Worm (Caenorhabditis elegans): ENCODE measurements around the gene vgln-1.
A peak's percentile ranks its signal among the peaks of the same experiment; 100 is the strongest.

The vgln-1 gene

DNA sequence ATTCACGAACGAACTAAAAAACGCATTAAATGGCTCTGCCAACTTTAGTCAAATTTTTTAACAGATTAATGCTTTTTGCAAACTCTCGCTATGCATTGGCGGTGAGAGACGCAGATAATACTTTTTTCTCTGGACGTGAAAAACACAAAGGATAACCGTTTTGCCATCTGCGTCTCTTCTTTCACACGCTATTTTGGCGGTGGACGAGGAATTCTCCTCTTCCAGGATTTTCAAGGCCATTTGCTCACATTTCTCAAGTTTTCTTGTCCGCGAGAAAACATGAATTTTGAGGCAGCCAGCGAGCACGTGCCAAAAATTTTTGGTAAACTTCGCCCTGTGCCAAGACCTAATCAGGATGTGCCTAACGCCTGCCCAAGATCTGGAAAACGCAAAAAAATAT is 40.1 kb upstream of the vgln-1 start:
- TF ChIP-seq unc-62 (GFP tag; optimal IDR thresholded peaks at IDR 0.05) (no peak), lsy-27 (tag; optimal IDR thresholded peaks at IDR 0.05; ENCODE audit: borderline replicate concordance, insufficient read depth) (no peak), K11D2.4 (GFP tag; IDR thresholded peaks at IDR 0.05) (0 out of 2 replicates have a peak, but pooled peaks have one; percentile 31), ceh-27 (GFP tag; optimal IDR thresholded peaks at IDR 0.05) (peak; percentile 60), lin-54 (GFP tag; optimal IDR thresholded peaks at IDR 0.05) (peak; percentile 39), Y79H2A.3 (GFP tag; conservative IDR thresholded peaks at IDR 0.05) (no peak), mcd-1 (GFP tag; IDR thresholded peaks at IDR 0.05) (peak; percentile 58), B0019.2 (GFP tag; conservative IDR thresholded peaks at IDR 0.05) (no peak), ztf-22 (GFP tag; optimal IDR thresholded peaks at IDR 0.05) (no peak), dox-1 (GFP tag; IDR thresholded peaks at IDR 0.05) (peak; percentile 42; the same call in 1 of the 2 replicates), lin-40 (tag; optimal IDR thresholded peaks at IDR 0.05) (no peak), ets-4 (GFP tag; optimal IDR thresholded peaks at IDR 0.05) (no peak), lsl-1 (GFP tag; optimal IDR thresholded peaks at IDR 0.05) (no peak), ztf-26 (tag; optimal IDR thresholded peaks at IDR 0.05) (no peak), zfh-2 (GFP tag; conservative IDR thresholded peaks at IDR 0.05) (0 out of 2 replicates have a peak, but pooled peaks have one; percentile 20), attf-5 (GFP tag; optimal IDR thresholded peaks at IDR 0.05) (peak; percentile 57), pbrm-1 (GFP tag; IDR thresholded peaks at IDR 0.05) (0 out of 2 replicates have a peak, but pooled peaks have one; percentile 9), hrde-1 (tag; optimal IDR thresholded peaks at IDR 0.05; ENCODE audit: borderline replicate concordance) (peak; percentile 7), hmg-1.2 (GFP tag; IDR thresholded peaks at IDR 0.05) (peak; percentile 87), let-526 (GFP tag; IDR thresholded peaks at IDR 0.05) (no peak), bed-2 (GFP tag; IDR thresholded peaks at IDR 0.05) (0 out of 2 replicates have a peak, but pooled peaks have one; percentile 37), egl-18 (GFP tag; IDR thresholded peaks at IDR 0.05) (no peak), K12H6.12 (tag; optimal IDR thresholded peaks at IDR 0.05) (peak; percentile 12), hmg-20 (GFP tag; IDR thresholded peaks at IDR 0.05) (no peak), sdz-38 (tag; optimal IDR thresholded peaks at IDR 0.05) (no peak), F33H1.4 (GFP tag; IDR thresholded peaks at IDR 0.05) (no peak), cebp-1 (GFP tag; IDR thresholded peaks at IDR 0.05) (no peak), cebp-1 (tag; optimal IDR thresholded peaks at IDR 0.05) (peak; percentile 43), akir-1 (GFP tag; optimal IDR thresholded peaks at IDR 0.05) (no peak), him-1 (tag; optimal IDR thresholded peaks at IDR 0.05) (peak; percentile 45), Y67H2A.10 (GFP tag; conservative IDR thresholded peaks at IDR 0.05) (no peak), somi-1 (GFP tag; optimal IDR thresholded peaks at IDR 0.05) (no peak), bed-1 (GFP tag; IDR thresholded peaks at IDR 0.05) (no peak), mxl-1 (tag; optimal IDR thresholded peaks at IDR 0.05) (no peak)

DNA sequence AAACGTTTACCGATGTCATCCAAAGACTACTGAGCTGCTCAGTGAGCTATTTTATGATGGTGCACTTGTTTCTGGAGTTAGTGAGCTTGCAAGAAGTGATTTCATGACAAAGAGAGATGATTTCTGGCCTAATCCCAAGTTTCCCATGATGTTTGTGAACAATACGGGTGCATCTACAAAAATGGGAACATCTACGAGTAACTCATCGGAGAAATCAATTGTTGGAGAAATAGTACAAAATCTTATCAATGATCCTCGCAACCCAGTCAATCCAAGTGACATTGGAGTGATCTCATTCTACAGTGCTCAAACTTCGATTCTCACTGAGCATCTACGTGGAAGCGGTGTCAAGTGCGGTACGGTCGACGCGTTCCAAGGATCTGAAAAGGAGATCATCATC is 37.6 kb upstream of the vgln-1 start:
- TF ChIP-seq madf-3 (GFP tag; IDR thresholded peaks at IDR 0.05) (no peak), F57C9.4 (tag; optimal IDR thresholded peaks at IDR 0.05) (no peak), egl-18 (GFP tag; IDR thresholded peaks at IDR 0.05) (no peak), nhr-120 (GFP tag; IDR thresholded peaks at IDR 0.05) (no peak), F52B5.7 (tag; optimal IDR thresholded peaks at IDR 0.05) (no peak), ZK185.1 (tag; optimal IDR thresholded peaks at IDR 0.05; ENCODE audit: poor library complexity, severe bottlenecking) (no peak), nfyb-1 (GFP tag; IDR thresholded peaks at IDR 0.05) (no peak), sea-2 (GFP tag; IDR thresholded peaks at IDR 0.05) (no peak)

Measured in whole organism, young adult.